Fruit fly (Drosophila melanogaster) whole organism, embryonic: ENCODE data around the gene CG4570.
A peak's percentile ranks its signal among the peaks of the same experiment; 100 is the strongest.

Experiments used
- Atf3 ChIP-seq: fragments of 200-800 bp; sonication (Bioruptor generic); optimal IDR thresholded peaks from 3 replicates; lab custom pipeline; 2016; ENCODE audit warnings: missing biosample characterization, missing genetic modification characterization
- CG14710 ChIP-seq: fragments of 200-800 bp; sonication (Bioruptor generic); optimal IDR thresholded peaks from 3 replicates; lab custom pipeline; 2019; ENCODE audit warnings: missing biosample characterization, mild to moderate bottlenecking, missing genetic modification characterization, moderate library complexity
- CG1602 ChIP-seq: fragments of 200-800 bp; sonication (Bioruptor generic); optimal IDR thresholded peaks from 3 replicates; lab custom pipeline; 2016; ENCODE audit warnings: missing biosample characterization, missing genetic modification characterization
- CG17802 ChIP-seq: fragments of 200-800 bp; sonication (Bioruptor generic); optimal IDR thresholded peaks from 2 replicates; lab custom pipeline; 2018; ENCODE audit warnings: missing biosample characterization, mild to moderate bottlenecking, missing genetic modification characterization, moderate library complexity
- CG18011 ChIP-seq: fragments of 200-800 bp; sonication (Bioruptor generic); optimal IDR thresholded peaks from 2 replicates; lab custom pipeline; 2017; ENCODE audit warnings: missing biosample characterization, missing genetic modification characterization, mild to moderate bottlenecking, moderate library complexity, missing genotype
- CG18262 ChIP-seq: fragments of 200-800 bp; optimal IDR thresholded peaks from 3 replicates; lab custom pipeline; 2019; ENCODE audit warnings: missing biosample characterization, mild to moderate bottlenecking, missing genetic modification characterization, moderate library complexity
- CG2889 ChIP-seq: fragments of 200-800 bp; sonication (Bioruptor generic); IDR thresholded peaks from 3 replicates; pipeline ENCODE4 v1.3.6; 2022; ENCODE audit warnings: missing biosample characterization, missing genetic modification characterization
- CG32767 ChIP-seq: fragments of 200-800 bp; sonication (Bioruptor generic); IDR thresholded peaks from 2 replicates; pipeline ENCODE4 v1.3.6; 2022; ENCODE audit warnings: missing biosample characterization, missing genetic modification characterization
- CG3995 ChIP-seq: fragments of 200-800 bp; sonication (Bioruptor generic); optimal IDR thresholded peaks from 3 replicates; lab custom pipeline; 2016; ENCODE audit warnings: missing biosample characterization, missing genetic modification characterization
- CG4360 ChIP-seq: fragments of 200-800 bp; sonication (Bioruptor generic); IDR thresholded peaks from 2 replicates; pipeline ENCODE4 v1.3.6; 2022; ENCODE audit warnings: missing biosample characterization, missing genetic modification characterization
- CG4820 ChIP-seq: fragments of 200-800 bp; sonication (Bioruptor generic); optimal IDR thresholded peaks from 3 replicates; lab custom pipeline; 2016; ENCODE audit warnings: missing biosample characterization, missing genetic modification characterization
- CG7745 ChIP-seq: fragments of 200-800 bp; sonication (Bioruptor generic); optimal IDR thresholded peaks from 2 replicates; lab custom pipeline; 2018; ENCODE audit warnings: missing biosample characterization, mild to moderate bottlenecking, missing genetic modification characterization, moderate library complexity
- CG7786 ChIP-seq: fragments of 200-800 bp; sonication (Bioruptor generic); optimal IDR thresholded peaks from 2 replicates; lab custom pipeline; 2016; ENCODE audit warnings: missing biosample characterization, missing genetic modification characterization
- CG7928 ChIP-seq: fragments of 200-800 bp; sonication (Bioruptor generic); optimal IDR thresholded peaks from 2 replicates; lab custom pipeline; 2017; ENCODE audit warnings: missing biosample characterization, mild to moderate bottlenecking, missing genetic modification characterization
- CG9797 ChIP-seq: fragments of 200-800 bp; sonication (Bioruptor generic); optimal IDR thresholded peaks from 3 replicates; lab custom pipeline; 2018; ENCODE audit warnings: missing biosample characterization, mild to moderate bottlenecking, missing genetic modification characterization
- CG9876 ChIP-seq: fragments of 200-800 bp; sonication (Bioruptor generic); optimal IDR thresholded peaks from 2 replicates; lab custom pipeline; 2016; ENCODE audit warnings: missing biosample characterization, missing genetic modification characterization
- CG9932 ChIP-seq: fragments of 200-800 bp; sonication (Bioruptor generic); IDR thresholded peaks from 2 replicates; pipeline ENCODE4 v1.3.6; 2022; ENCODE audit warnings: missing biosample characterization, missing genetic modification characterization
- Deaf1 ChIP-seq: fragments of 200-800 bp; optimal IDR thresholded peaks from 3 replicates; lab custom pipeline; 2019; ENCODE audit warnings: missing biosample characterization, mild to moderate bottlenecking, missing genetic modification characterization, moderate library complexity
- GATAe ChIP-seq: fragments of 200-800 bp; sonication (Bioruptor generic); conservative IDR thresholded peaks from 2 replicates; pipeline ENCODE4 v1.3.6; 2022; ENCODE audit warnings: missing biosample characterization, missing genetic modification characterization
- Hmr ChIP-seq: fragments of 200-800 bp; sonication (Bioruptor generic); optimal IDR thresholded peaks from 3 replicates; lab custom pipeline; 2017; ENCODE audit warnings: mild to moderate bottlenecking, missing biosample characterization, missing genetic modification reagents, missing genetic modification characterization
- Mad ChIP-seq: fragments of 200-800 bp; sonication (Bioruptor generic); optimal IDR thresholded peaks from 2 replicates; lab custom pipeline; 2016; ENCODE audit warnings: missing biosample characterization, missing genetic modification characterization
- Med ChIP-seq: fragments of 200-800 bp; sonication (Bioruptor generic); peaks from one replicate; lab custom pipeline; 2016; ENCODE audit warnings: missing biosample characterization, missing genetic modification characterization, mild to moderate bottlenecking, inconsistent platforms, moderate library complexity
- Nf-YC ChIP-seq: fragments of 200-800 bp; optimal IDR thresholded peaks from 3 replicates; lab custom pipeline; 2019; ENCODE audit warnings: missing biosample characterization, mild to moderate bottlenecking, missing genetic modification characterization, moderate library complexity
- Oaz ChIP-seq: fragments of 200-800 bp; sonication (Bioruptor generic); IDR thresholded peaks from 2 replicates; pipeline ENCODE4 v1.3.6; 2022; ENCODE audit warnings: missing biosample characterization, missing genetic modification characterization
- Pdp1 ChIP-seq, 2 experiments: fragments of 200-800 bp; sonication (Bioruptor generic); optimal IDR thresholded peaks; 3 replicates each; lab custom pipeline; 2016; ENCODE audit warnings: missing biosample characterization in 2 of 2, missing genetic modification characterization in 2 of 2, mild to moderate bottlenecking in 1 of 2, moderate library complexity in 1 of 2
- Scr ChIP-seq: fragments of 200-800 bp; sonication (Bioruptor generic); IDR thresholded peaks from 2 replicates; pipeline ENCODE4 v1.3.6; 2022; ENCODE audit warnings: missing biosample characterization, missing genetic modification characterization; ENCODE audit not compliant: partially characterized antibody
- Ssrp ChIP-seq: fragments of 200-800 bp; sonication (Bioruptor generic); optimal IDR thresholded peaks from 2 replicates; lab custom pipeline; 2018; ENCODE audit warnings: missing biosample characterization, mild to moderate bottlenecking, missing genetic modification characterization, moderate library complexity
- YL-1 ChIP-seq: fragments of 200-800 bp; sonication (Bioruptor generic); optimal IDR thresholded peaks from 3 replicates; lab custom pipeline; 2017; ENCODE audit warnings: missing biosample characterization, mild to moderate bottlenecking, missing genetic modification characterization
- abd-A ChIP-seq: fragments of 200-800 bp; sonication (Bioruptor generic); optimal IDR thresholded peaks from 3 replicates; lab custom pipeline; 2019; ENCODE audit warnings: missing biosample characterization, mild to moderate bottlenecking, missing genetic modification characterization, moderate library complexity
- bsh ChIP-seq, 2 experiments: fragments of 200-800 bp; sonication (Bioruptor generic); optimal IDR thresholded peaks; 2 replicates each; lab custom pipeline; 2017 to 2018; ENCODE audit warnings: mild to moderate bottlenecking in 2 of 2, missing biosample characterization in 2 of 2, missing genetic modification characterization in 2 of 2, moderate library complexity in 1 of 2
- chinmo ChIP-seq: fragments of 200-800 bp; sonication (Bioruptor generic); IDR thresholded peaks from 4 replicates; pipeline ENCODE4 v1.3.6; 2022; ENCODE audit warnings: missing biosample characterization, missing genetic modification characterization; ENCODE audit not compliant: partially characterized antibody
- ci ChIP-seq: fragments of 200-800 bp; sonication (Bioruptor generic); IDR thresholded peaks from 3 replicates; pipeline ENCODE4 v1.3.6; 2022; ENCODE audit warnings: missing biosample characterization, missing genetic modification characterization
- dan ChIP-seq: fragments of 200-800 bp; sonication (Bioruptor generic); IDR thresholded peaks from 2 replicates; pipeline ENCODE4 v1.3.6; 2022; ENCODE audit warnings: missing biosample characterization, missing genetic modification characterization
- dm ChIP-seq: fragments of 200-800 bp; sonication (Bioruptor generic); optimal IDR thresholded peaks from 3 replicates; lab custom pipeline; 2016; ENCODE audit warnings: missing biosample characterization, missing genetic modification characterization
- dpn ChIP-seq, 2 experiments: fragments of 200-800 bp; sonication (Bioruptor generic); optimal IDR thresholded peaks; 3 replicates each; lab custom pipeline; 2016; ENCODE audit warnings: missing biosample characterization in 2 of 2, missing genetic modification characterization in 2 of 2
- fd3F ChIP-seq: fragments of 200-800 bp; sonication (Bioruptor generic); optimal IDR thresholded peaks from 2 replicates; lab custom pipeline; 2018; ENCODE audit warnings: missing biosample characterization, mild to moderate bottlenecking, missing genetic modification characterization, moderate library complexity
- gem ChIP-seq: fragments of 200-800 bp; sonication (Bioruptor generic); optimal IDR thresholded peaks from 2 replicates; lab custom pipeline; 2019; ENCODE audit warnings: missing biosample characterization, mild to moderate bottlenecking, missing genetic modification characterization, moderate library complexity
- gfzf ChIP-seq: fragments of 200-800 bp; sonication (Bioruptor generic); optimal IDR thresholded peaks from 2 replicates; lab custom pipeline; 2016; ENCODE audit warnings: missing biosample characterization, mild to moderate bottlenecking, missing genetic modification characterization, moderate library complexity
- kni ChIP-seq: fragments of 200-800 bp; sonication (Bioruptor generic); optimal IDR thresholded peaks from 3 replicates; lab custom pipeline; 2017; ENCODE audit warnings: mild to moderate bottlenecking, missing biosample characterization, missing genetic modification reagents, missing genetic modification characterization
- oc ChIP-seq: fragments of 200-800 bp; sonication (Bioruptor generic); optimal IDR thresholded peaks from 2 replicates; lab custom pipeline; 2018; ENCODE audit warnings: missing biosample characterization, mild to moderate bottlenecking, missing genetic modification characterization, moderate library complexity
- prd ChIP-seq, 3 experiments: fragments of >200 bp in 2 of 3; fragments of 200-800 bp in 1 of 3; sonication (Bioruptor generic) in 1 of 3; optimal IDR thresholded peaks in 2 of 3; IDR thresholded peaks in 1 of 3; 2 replicates in 2 of 3; 3 replicates in 1 of 3; pipeline versions ENCODE4 v1.3.6 to Lab custom; 2017 to 2022; ENCODE audit warnings: missing biosample characterization in 1 of 3, missing genetic modification characterization in 1 of 3
- pum ChIP-seq: fragments of 200-800 bp; sonication (Bioruptor generic); optimal IDR thresholded peaks from 2 replicates; lab custom pipeline; 2016; ENCODE audit warnings: missing biosample characterization, missing genetic modification characterization
- sens ChIP-seq: fragments of 200-800 bp; sonication (Bioruptor generic); peaks from one replicate; lab custom pipeline; 2016; ENCODE audit warnings: missing biosample characterization, missing genetic modification characterization
- sisA ChIP-seq: fragments of 200-800 bp; sonication (Bioruptor generic); IDR thresholded peaks from 2 replicates; pipeline ENCODE4 v1.3.6; 2022; ENCODE audit warnings: missing biosample characterization, missing genetic modification characterization
- sna ChIP-seq: fragments of 200-800 bp; sonication (Bioruptor generic); IDR thresholded peaks from 2 replicates; pipeline ENCODE4 v1.3.6; 2022; ENCODE audit warnings: missing biosample characterization, missing genetic modification characterization; ENCODE audit not compliant: partially characterized antibody
- tna ChIP-seq: fragments of 200-800 bp; sonication (Bioruptor generic); IDR thresholded peaks from 2 replicates; pipeline ENCODE4 v1.3.6; 2022; ENCODE audit warnings: missing biosample characterization, missing genetic modification characterization; ENCODE audit not compliant: partially characterized antibody
- unpg ChIP-seq: fragments of 200-800 bp; sonication (Bioruptor generic); optimal IDR thresholded peaks from 3 replicates; lab custom pipeline; 2018; ENCODE audit warnings: missing biosample characterization, mild to moderate bottlenecking, missing genetic modification characterization, moderate library complexity
- zfh2 ChIP-seq: fragments of 200-800 bp; sonication (Bioruptor generic); optimal IDR thresholded peaks from 2 replicates; lab custom pipeline; 2016; ENCODE audit warnings: missing biosample characterization, missing genetic modification characterization

Gene CG4570

DNA sequence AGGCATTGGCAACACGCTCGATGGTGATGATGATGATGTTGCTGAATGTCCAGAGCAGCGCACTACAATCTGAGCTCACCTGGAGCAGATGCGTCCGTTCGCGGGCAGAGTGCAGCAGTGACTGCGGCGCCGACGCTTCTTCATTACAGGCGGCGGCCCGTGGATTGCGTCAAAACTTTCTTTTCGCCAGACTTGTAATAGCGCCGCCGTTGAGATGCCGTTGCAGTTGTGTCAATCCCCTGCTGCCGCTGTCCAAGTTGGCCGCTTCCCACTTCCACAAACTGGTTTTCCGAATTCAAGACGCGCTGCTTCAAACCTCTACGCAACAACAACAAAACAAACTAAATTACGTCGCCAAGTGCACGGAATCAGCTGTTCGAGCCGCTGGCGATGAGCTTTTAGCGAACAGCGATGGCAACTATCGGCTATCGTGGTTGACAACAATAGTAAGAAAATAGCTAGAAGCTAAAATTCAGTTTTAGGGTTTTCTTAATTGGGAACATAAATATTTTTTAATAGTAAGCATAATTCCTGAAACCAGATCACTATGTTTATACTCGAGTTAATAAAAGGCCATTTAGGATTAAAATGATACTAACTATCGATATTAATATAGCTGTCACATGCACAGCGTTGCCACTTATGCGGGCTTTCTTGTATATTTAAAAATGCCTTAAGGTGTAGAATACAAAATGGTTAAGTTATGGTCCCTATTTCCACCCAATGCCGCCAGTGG lies 25.4 kb downstream of the CG4570 start, which contains the start of gene Tpc1 (continued):
- TF ChIP-seq CG9876 (no peak), pum (GFP tag; lab: Kevin White, UChicago) (peak; percentile 27), Nf-YC (tag; lab: Kevin White, UChicago) (peak; percentile 47), kni (GFP tag; lab: Kevin White, UChicago) (peak; percentile 59), gfzf (GFP tag; lab: Kevin White, UChicago) (peak; percentile 35), Oaz (GFP tag; lab: Robert Waterston, UW) (no peak), sisA (GFP tag; lab: Robert Waterston, UW) (no peak; the same call in 1 of the 2 replicates), Pdp1 (GFP tag; optimal IDR thresholded peaks at IDR 0.05; lab: Kevin White, UChicago) (peak in 1 of 2 experiments; percentile 93), zfh2 (GFP tag; lab: Kevin White, UChicago) (peak; percentile 41), CG2889 (GFP tag; lab: Robert Waterston, UW) (no peak), Med (peak; percentile 82), CG17802 (no peak), abd-A (tag; lab: Kevin White, UChicago) (no peak), CG4360 (GFP tag; lab: Robert Waterston, UW) (peak; percentile 82; the same call in 1 of the 2 replicates), CG3995 (GFP tag; lab: Kevin White, UChicago) (peak; percentile 94), Hmr (GFP tag; lab: Kevin White, UChicago) (peak; percentile 17), tna (GFP tag; lab: Robert Waterston, UW) (peak; percentile 22; the same call in 1 of the 2 replicates), CG1602 (GFP tag; lab: Kevin White, UChicago) (peak; percentile 27), CG7786 (GFP tag; lab: Kevin White, UChicago) (peak; percentile 42), CG14710 (tag; lab: Kevin White, UChicago) (peak; percentile 62), GATAe (GFP tag; lab: Robert Waterston, UW) (no peak), dm (GFP tag; lab: Kevin White, UChicago) (peak; percentile 10), CG7928 (no peak), YL-1 (GFP tag; lab: Kevin White, UChicago) (peak; percentile 23), Ssrp (peak; percentile 2), dan (GFP tag; lab: Robert Waterston, UW) (no peak), Deaf1 (no peak), unpg (GFP tag; lab: Kevin White, UChicago) (peak; percentile 19), CG18011 (GFP tag; lab: Kevin White, UChicago) (no peak), dpn (GFP tag; optimal IDR thresholded peaks at IDR 0.05; lab: Kevin White, UChicago) (peak; percentile 16 to 44), sna (GFP tag; lab: Robert Waterston, UW) (peak; percentile 94), Mad (GFP tag; lab: Kevin White, UChicago) (no peak), CG9797 (GFP tag; lab: Kevin White, UChicago) (peak; percentile 26), ci (GFP tag; lab: Robert Waterston, UW) (peak; percentile 50; the same call in 1 of the 3 replicates), prd (optimal IDR thresholded peaks at IDR 0.05; lab: Kevin White, UChicago) (no peak), prd (GFP tag; IDR thresholded peaks at IDR 0.05; lab: Robert Waterston, UW) (peak; percentile 29; the same call in 1 of the 3 replicates), CG4820 (GFP tag; lab: Kevin White, UChicago) (peak; percentile 6), fd3F (GFP tag; lab: Kevin White, UChicago) (no peak), gem (tag; lab: Kevin White, UChicago) (peak; percentile 57), CG7745 (tag; lab: Kevin White, UChicago) (no peak), CG9932 (peak; percentile 72), chinmo (GFP tag; lab: Robert Waterston, UW) (peak; percentile 96), Scr (GFP tag; lab: Robert Waterston, UW) (peak; percentile 93), CG32767 (no peak), oc (tag; lab: Kevin White, UChicago) (peak; percentile 1), bsh (GFP tag; optimal IDR thresholded peaks at IDR 0.05; lab: Kevin White, UChicago) (peak in 1 of 2 experiments; percentile 12), CG18262 (tag; lab: Kevin White, UChicago) (peak; percentile 0), sens (GFP tag; lab: Kevin White, UChicago) (peak; percentile 91), Atf3 (GFP tag; lab: Kevin White, UChicago) (peak; percentile 13)
